Fruit fly (Drosophila melanogaster): ENCODE data around the gene sgl.

Gene sgl

DNA sequence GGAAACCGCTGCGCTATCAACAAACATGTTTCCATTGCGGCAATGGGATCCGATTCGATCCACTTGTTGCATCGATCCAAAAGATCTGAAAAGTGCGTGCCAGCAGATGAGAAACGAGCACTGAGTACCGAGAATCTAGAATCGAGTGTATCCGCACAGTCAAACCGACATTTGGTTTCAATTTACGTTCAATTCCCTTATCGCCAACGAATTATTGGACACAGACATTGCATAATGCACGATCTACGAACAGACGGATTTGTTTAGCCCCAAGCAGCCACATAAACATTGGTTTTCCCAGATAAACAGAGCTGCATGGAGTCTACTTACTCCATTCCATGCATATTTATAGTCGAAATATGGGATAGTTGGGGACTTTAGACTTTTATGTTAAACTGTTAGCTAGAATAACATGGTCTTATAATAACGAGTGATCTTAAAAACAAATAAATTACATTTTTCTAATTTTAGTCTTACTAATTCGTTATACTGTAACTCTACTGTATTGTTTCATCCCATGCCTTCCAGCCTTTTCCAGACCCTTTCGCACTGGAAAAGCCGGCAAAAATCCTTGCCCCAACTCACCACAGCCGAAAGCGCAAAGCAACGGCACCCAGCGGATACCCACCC is 14.3 kb upstream of the sgl start:
- peak in 1 of 3 experiments; percentile 20 for TF ChIP-seq Stat92E (GFP tag; optimal IDR thresholded peaks at IDR 0.05)
- peak in 1 of 2 experiments; percentile 95 for TF ChIP-seq Pdp1 (GFP tag; optimal IDR thresholded peaks at IDR 0.05)
- TF ChIP-seq Xrp1 (GFP tag; IDR thresholded peaks at IDR 0.05), result peak; percentile 29; the same call in 1 of the 2 replicates
- TF ChIP-seq h (optimal IDR thresholded peaks at IDR 0.05), result no peak
- TF ChIP-seq CG6683 (GFP tag; optimal IDR thresholded peaks at IDR 0.05), result no peak
- peak; percentile 81 for TF ChIP-seq kah (GFP tag; optimal IDR thresholded peaks at IDR 0.05)
- TF ChIP-seq D (optimal IDR thresholded peaks at IDR 0.05), result peak; percentile 25
- no peak for TF ChIP-seq D (GFP tag; optimal IDR thresholded peaks at IDR 0.05)
- TF ChIP-seq sens (GFP tag), result peak; percentile 58
- no peak for TF ChIP-seq ewg (GFP tag; optimal IDR thresholded peaks at IDR 0.05)
- no peak for TF ChIP-seq insv (GFP tag; optimal IDR thresholded peaks at IDR 0.05)
- no peak for TF ChIP-seq CG4707 (GFP tag; optimal IDR thresholded peaks at IDR 0.05)
- TF ChIP-seq mirr (GFP tag; optimal IDR thresholded peaks at IDR 0.05), result no peak
- TF ChIP-seq CG33557 (GFP tag; optimal IDR thresholded peaks at IDR 0.05), result no peak
- TF ChIP-seq CG11696 (GFP tag; IDR thresholded peaks at IDR 0.05), result no peak
- TF ChIP-seq CG32772 (GFP tag; IDR thresholded peaks at IDR 0.05), result 0 out of 2 replicates have a peak, but pooled peaks have one; percentile 6
- peak; percentile 8 for TF ChIP-seq gem (tag; optimal IDR thresholded peaks at IDR 0.05)
- peak in 1 of 2 experiments; percentile 61 for TF ChIP-seq eve (GFP tag; optimal IDR thresholded peaks at IDR 0.05)
- TF ChIP-seq rib (GFP tag; IDR thresholded peaks at IDR 0.05), result no peak
- TF ChIP-seq grau (tag; optimal IDR thresholded peaks at IDR 0.05), result peak; percentile 75
- 0 out of 2 replicates have a peak, but pooled peaks have one; percentile 24 for TF ChIP-seq chm (GFP tag; IDR thresholded peaks at IDR 0.05)
- no peak for TF ChIP-seq CG6791 (GFP tag; IDR thresholded peaks at IDR 0.05; ENCODE audit: partially characterized antibody)
- TF ChIP-seq CG15601 (tag; optimal IDR thresholded peaks at IDR 0.05), result peak; percentile 94
- TF ChIP-seq row (GFP tag; IDR thresholded peaks at IDR 0.05), result 0 out of 3 replicates have a peak, but pooled peaks have one; percentile 10
- peak; percentile 11 for TF ChIP-seq CG10979 (tag; optimal IDR thresholded peaks at IDR 0.05)
- TF ChIP-seq CG3995 (GFP tag; optimal IDR thresholded peaks at IDR 0.05), result no peak

DNA sequence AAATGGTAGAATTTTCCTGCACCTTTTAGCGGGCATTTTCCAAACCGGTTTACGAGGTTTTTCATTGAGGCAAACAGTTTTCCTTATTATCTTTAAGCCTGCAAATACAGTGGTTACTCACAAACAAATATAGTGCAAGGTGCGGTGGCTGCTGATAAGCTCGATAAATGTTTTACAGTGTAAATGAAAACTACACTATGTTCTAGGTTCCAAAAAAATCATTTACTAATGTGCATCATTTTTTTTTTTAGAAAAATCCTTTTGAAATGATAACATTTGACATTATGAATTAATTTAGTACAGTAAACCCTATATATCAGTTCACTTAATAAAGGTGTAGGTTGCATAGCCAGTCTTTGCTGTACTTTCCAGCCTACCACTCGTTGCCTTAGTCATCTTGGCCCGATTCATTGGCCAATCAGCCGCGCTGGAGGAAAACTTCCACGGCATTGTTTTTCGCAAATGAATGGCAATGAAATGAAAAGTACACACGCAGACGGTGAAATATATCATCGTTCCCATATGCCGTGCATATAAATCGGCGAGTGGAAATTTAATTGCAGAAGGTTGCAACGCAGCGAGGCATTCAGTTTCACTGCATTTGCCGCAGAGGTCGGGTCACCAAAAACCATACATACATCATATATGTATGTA is 13.6 kb upstream of the sgl start:
- TF ChIP-seq dysf (GFP tag; IDR thresholded peaks at IDR 0.05) (0 out of 3 replicates have a peak, but pooled peaks have one; percentile 29), ttk (GFP tag; IDR thresholded peaks at IDR 0.05) (0 out of 2 replicates have a peak, but pooled peaks have one; percentile 18), HmgZ (tag; optimal IDR thresholded peaks at IDR 0.05) (no peak), CG6689 (GFP tag; IDR thresholded peaks at IDR 0.05) (peak; percentile 27; the same call in 1 of the 2 replicates), CG10565 (GFP tag; optimal IDR thresholded peaks at IDR 0.05) (no peak), cwo (GFP tag; optimal IDR thresholded peaks at IDR 0.05) (no peak), Atf6 (GFP tag; IDR thresholded peaks at IDR 0.05) (no peak), fd96Cb (tag; optimal IDR thresholded peaks at IDR 0.05) (peak; percentile 18), nmo (GFP tag; optimal IDR thresholded peaks at IDR 0.05) (peak; percentile 23), CG33557 (GFP tag; optimal IDR thresholded peaks at IDR 0.05) (peak; percentile 16), Sox102F (GFP tag; optimal IDR thresholded peaks at IDR 0.05) (peak; percentile 52), NK7.1 (GFP tag; optimal IDR thresholded peaks at IDR 0.05) (no peak), Sry-β (GFP tag; optimal IDR thresholded peaks at IDR 0.05) (no peak), Hr39 (optimal IDR thresholded peaks at IDR 0.05) (no peak), cas (GFP tag; IDR thresholded peaks at IDR 0.05) (no peak), eve (GFP tag; optimal IDR thresholded peaks at IDR 0.05) (peak in 1 of 2 experiments; percentile 78), mam (GFP tag; optimal IDR thresholded peaks at IDR 0.05) (peak; percentile 12), caup (GFP tag; optimal IDR thresholded peaks at IDR 0.05; ENCODE audit: severe bottlenecking) (no peak), Hr51 (GFP tag; optimal IDR thresholded peaks at IDR 0.05) (peak in 1 of 2 experiments; percentile 20), peb (GFP tag; IDR thresholded peaks at IDR 0.05) (0 out of 2 replicates have a peak, but pooled peaks have one; percentile 10), CG7839 (tag; optimal IDR thresholded peaks at IDR 0.05) (peak; percentile 26), CG17328 (GFP tag; IDR thresholded peaks at IDR 0.05) (peak; percentile 14; the same call in 1 of the 2 replicates), dmrt99B (tag; optimal IDR thresholded peaks at IDR 0.05) (peak; percentile 2), az2 (GFP tag; optimal IDR thresholded peaks at IDR 0.05) (peak; percentile 22), sens (GFP tag) (peak; percentile 92)

Data from whole organism, embryonic.